Worm (Caenorhabditis elegans): Measurements from ENCODE around the gene oig-3.
"Not testable (repeated sequence)": the region's sequence is repeated elsewhere in the genome, so short reads cannot be mapped to it uniquely, and the experiment has no call there.

Gene oig-3

DNA sequence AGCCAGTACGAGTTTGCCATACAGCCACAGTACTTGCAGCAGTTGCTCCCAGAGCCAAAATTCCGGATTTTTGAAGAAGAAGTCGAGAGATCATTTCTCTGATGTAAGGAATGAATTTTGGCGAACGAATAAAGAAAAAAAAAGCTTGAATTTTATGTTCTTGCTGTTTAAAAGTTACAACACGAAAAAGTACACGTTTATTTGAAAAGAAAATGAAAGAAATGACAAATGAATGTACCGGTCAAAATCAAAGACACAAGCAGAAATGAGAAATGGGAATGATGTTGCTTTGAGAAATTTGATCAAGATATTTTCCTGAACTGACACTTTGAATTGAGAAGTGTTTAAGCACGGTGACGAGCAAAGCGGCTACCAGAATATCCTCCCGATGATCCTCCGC lies 11.8 kb downstream of the oig-3 start, which contains the start of gene Y50E8A.6:
Gene Y50E8A.6 (minus strand): TSS at position 101 of the 400 bp plus-strand sequence.
- TF ChIP-seq dmd-9 (GFP tag; IDR thresholded peaks at IDR 0.05) (no peak), nhr-41 (GFP tag; IDR thresholded peaks at IDR 0.05) (no peak), D1046.2 (GFP tag; IDR thresholded peaks at IDR 0.05) (no peak), lin-39 (tag; optimal IDR thresholded peaks at IDR 0.05) (no peak), zip-11 (GFP tag; IDR thresholded peaks at IDR 0.05) (no peak), zfp-3 (GFP tag; conservative IDR thresholded peaks at IDR 0.05) (no peak), lsy-2 (tag; optimal IDR thresholded peaks at IDR 0.05) (no peak), mes-2 (tag; optimal IDR thresholded peaks at IDR 0.05; ENCODE audit: poor library complexity, severe bottlenecking) (no peak)

DNA sequence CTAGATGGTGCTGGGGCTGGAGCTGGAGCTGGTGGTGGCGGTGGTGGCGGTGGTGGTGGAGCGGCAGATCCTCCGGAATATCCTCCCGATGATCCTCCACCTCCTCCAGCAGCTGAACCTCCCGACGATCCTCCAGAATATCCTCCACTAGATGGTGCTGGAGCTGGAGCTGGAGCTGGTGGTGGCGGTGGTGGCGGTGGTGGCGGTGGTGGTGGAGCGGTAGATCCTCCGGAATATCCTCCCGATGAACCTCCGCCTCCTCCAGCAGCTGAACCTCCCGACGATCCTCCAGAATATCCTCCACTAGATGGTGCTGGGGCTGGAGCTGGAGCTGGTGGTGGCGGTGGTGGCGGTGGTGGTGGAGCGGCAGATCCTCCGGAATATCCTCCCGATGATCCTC lies 13.5 kb downstream of the oig-3 start:
- TF ChIP-seq set-16 (GFP tag; IDR thresholded peaks at IDR 0.05), result peak; percentile 70

DNA sequence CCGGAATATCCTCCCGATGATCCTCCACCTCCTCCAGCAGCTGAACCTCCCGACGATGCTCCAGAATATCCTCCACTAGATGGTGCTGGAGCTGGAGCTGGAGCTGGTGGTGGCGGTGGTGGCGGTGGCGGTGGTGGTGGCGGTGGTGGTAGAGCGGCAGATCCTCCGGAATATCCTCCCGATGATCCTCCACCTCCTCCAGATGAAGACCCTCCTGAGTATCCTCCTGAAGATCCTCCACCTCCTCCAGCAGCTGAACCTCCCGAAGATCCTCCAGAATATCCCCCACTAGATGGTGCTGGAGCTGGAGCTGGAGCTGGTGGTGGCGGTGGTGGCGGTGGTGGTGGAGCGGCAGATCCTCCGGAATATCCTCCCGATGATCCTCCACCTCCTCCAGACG lies 14.0 kb downstream of the oig-3 start:
- peak; percentile 92 for TF ChIP-seq set-16 (GFP tag; IDR thresholded peaks at IDR 0.05)

DNA sequence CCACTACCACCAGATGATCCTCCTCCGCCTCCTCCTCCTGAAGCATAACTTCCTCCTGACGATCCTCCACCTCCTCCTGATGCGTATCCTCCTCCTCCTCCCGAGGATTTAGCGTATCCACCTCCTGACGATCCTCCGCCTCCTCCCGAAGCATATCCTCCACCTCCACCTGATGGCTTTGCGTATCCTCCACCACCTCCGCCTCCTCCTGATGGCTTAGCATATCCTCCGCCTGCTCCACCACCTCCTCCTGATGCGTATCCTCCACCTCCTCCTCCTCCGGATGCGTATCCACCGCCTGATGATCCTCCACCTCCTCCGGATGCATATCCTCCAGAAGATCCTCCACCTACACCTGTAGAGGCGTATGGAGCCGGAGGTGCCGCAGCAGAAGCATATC lies 15.4 kb downstream of the oig-3 start:
- TF ChIP-seq set-16 (GFP tag; IDR thresholded peaks at IDR 0.05) (peak; percentile 87), ztf-11 (tag; optimal IDR thresholded peaks at IDR 0.05) (no peak)

DNA sequence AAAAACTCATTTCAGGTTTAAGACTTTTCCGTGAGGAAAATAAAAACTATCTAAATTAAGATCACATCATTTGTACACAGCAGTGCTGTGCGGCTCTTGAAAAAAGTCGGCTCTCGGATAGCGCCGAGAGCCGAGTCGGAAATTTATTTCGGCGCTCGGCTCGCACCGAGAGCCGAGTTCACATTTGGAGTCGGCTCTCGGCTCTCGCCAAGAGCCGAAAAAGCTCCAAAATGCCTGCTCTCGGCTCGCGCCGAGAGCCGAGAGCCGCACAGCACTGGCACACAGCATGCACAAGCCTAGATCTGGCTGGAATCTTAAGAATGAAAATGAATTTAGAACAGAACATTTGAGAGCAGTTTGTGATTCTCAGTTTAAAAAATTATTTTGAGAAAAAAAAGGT lies 17.5 kb downstream of the oig-3 start:
- TF ChIP-seq unc-62 (GFP tag; optimal IDR thresholded peaks at IDR 0.05 in 1 of 2) (no peak), unc-62 (tag; optimal IDR thresholded peaks at IDR 0.05) (no peak), hlh-30 (tag; optimal IDR thresholded peaks at IDR 0.05; ENCODE audit: insufficient read depth) (no peak), set-16 (GFP tag; IDR thresholded peaks at IDR 0.05) (peak; percentile 89), pha-4 (GFP tag; IDR thresholded peaks at IDR 0.05) (no peak; the same call in 1 of the 2 replicates), pha-4 (tag; optimal IDR thresholded peaks at IDR 0.05) (no peak), nhr-41 (GFP tag; IDR thresholded peaks at IDR 0.05) (no peak)

DNA sequence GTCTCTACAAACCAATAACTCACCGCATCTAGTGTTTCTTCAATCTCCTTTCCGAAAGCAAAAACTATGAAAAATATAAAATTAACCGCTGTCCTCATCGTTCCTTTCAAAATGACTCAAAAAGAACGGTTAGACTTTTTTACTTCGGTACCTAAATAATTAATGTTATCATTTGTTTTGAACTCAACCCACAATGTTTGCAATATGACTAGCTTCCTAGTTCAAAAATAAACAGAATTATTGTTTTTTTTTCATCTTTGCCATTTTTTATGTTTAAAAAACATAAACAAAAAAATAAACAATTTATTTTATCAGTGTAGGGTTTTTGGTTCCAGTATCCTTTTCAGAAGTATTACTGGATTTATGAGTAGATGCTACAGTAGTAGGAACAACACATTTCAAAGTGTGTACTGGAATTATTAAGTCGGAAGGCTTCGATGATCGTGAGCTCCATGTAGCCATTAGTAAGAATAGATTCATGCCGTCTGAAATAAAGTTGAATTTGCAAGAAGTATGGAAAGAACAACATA lies 19.2 kb downstream of the oig-3 start, which contains the start of the genes lipl-8 and Y50E8A.22:
Gene lipl-8 (minus strand): TSS at position 101 of the 530 bp plus-strand sequence.
Gene Y50E8A.22 (minus strand): TSS at position 480 of the 530 bp plus-strand sequence.
- TF ChIP-seq aha-1 (tag), result no peak
- no peak for TF ChIP-seq mdt-29 (GFP tag; IDR thresholded peaks at IDR 0.05)
- no peak for TF ChIP-seq ama-1 (optimal IDR thresholded peaks at IDR 0.05)
- no peak for TF ChIP-seq hlh-11 (tag; optimal IDR thresholded peaks at IDR 0.05)
- TF ChIP-seq nhr-25 (tag; optimal IDR thresholded peaks at IDR 0.05; ENCODE audit: borderline replicate concordance, insufficient read depth), result no peak
- no peak for TF ChIP-seq dmd-8 (GFP tag; IDR thresholded peaks at IDR 0.05)
- no peak for TF ChIP-seq mdl-1 (tag; optimal IDR thresholded peaks at IDR 0.05)
- TF ChIP-seq dmd-9 (GFP tag; IDR thresholded peaks at IDR 0.05), result no peak
- no peak for TF ChIP-seq ztf-11 (tag; optimal IDR thresholded peaks at IDR 0.05)
- TF ChIP-seq daf-16 (GFP tag; optimal IDR thresholded peaks at IDR 0.05), result no peak
- no peak for TF ChIP-seq daf-16 (tag; optimal IDR thresholded peaks at IDR 0.05)

DNA sequence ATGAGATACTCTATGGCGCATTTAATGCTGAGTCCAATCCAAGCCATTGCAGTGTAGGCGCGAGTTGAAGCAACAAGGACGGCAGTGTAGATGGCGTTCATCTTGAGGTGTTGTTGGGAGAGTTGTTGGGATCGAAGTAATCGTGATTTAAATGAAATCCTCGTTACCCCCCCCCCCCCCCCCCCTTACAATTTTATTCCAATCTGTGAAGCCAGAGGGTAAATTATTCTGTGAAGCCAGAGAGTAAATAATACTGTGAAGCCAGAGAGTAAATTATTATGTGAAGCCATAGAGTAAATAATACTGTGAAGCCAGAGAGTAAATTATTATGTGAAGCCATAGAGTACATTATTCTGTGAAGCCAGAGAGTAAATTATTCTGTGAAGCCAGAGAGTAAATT lies 20.9 kb downstream of the oig-3 start, which contains the start of gene nspa-10:
Gene nspa-10 (minus strand): TSS at position 101 of the 400 bp plus-strand sequence.
- not testable (repeated sequence) for TF ChIP-seq Y5F2A.4 (GFP tag; optimal IDR thresholded peaks at IDR 0.05); mep-1 (tag; optimal IDR thresholded peaks at IDR 0.05); ceh-20 (GFP tag; IDR thresholded peaks at IDR 0.05)

DNA sequence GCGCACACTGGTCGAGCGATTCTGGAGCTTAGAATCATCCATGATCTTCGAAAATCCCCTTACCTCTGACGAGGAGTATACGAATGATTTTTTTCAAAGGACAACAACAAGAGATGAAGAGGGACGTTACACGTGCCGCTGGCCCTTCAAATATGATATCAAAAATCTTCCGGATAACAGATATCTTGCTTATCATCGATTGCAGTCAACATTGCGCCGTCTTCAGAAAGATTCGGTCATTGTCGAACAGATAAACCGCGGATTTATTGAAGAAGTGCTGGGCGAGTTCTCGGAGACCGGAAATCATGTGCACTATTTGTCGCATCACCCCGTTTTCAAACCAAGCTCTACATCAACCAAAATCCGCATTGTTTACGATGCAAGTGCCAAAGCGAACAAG lies 33.1 kb downstream of the oig-3 start:
- no peak for TF ChIP-seq lin-13 (GFP tag; optimal IDR thresholded peaks at IDR 0.05)
- TF ChIP-seq skn-1 (tag; optimal IDR thresholded peaks at IDR 0.05), result no peak
- TF ChIP-seq unc-62 (GFP tag; optimal IDR thresholded peaks at IDR 0.05 in 1 of 2), result peak in 1 of 2 experiments; percentile 84
- TF ChIP-seq unc-62 (tag; optimal IDR thresholded peaks at IDR 0.05), result no peak
- TF ChIP-seq aha-1 (tag), result peak; percentile 84
- TF ChIP-seq lin-1 (GFP tag; IDR thresholded peaks at IDR 0.05), result no peak
- no peak for TF ChIP-seq T20F7.1 (GFP tag; optimal IDR thresholded peaks at IDR 0.05)
- no peak for TF ChIP-seq nhr-42 (GFP tag; IDR thresholded peaks at IDR 0.05)
- TF ChIP-seq mxl-2 (GFP tag; conservative IDR thresholded peaks at IDR 0.05), result no peak
- TF ChIP-seq R02D3.7 (tag; optimal IDR thresholded peaks at IDR 0.05), result no peak

Measured in whole organism, L4 larva.